Fruit fly (Drosophila melanogaster): Measurements from ENCODE around the gene CG15208.

DNA sequence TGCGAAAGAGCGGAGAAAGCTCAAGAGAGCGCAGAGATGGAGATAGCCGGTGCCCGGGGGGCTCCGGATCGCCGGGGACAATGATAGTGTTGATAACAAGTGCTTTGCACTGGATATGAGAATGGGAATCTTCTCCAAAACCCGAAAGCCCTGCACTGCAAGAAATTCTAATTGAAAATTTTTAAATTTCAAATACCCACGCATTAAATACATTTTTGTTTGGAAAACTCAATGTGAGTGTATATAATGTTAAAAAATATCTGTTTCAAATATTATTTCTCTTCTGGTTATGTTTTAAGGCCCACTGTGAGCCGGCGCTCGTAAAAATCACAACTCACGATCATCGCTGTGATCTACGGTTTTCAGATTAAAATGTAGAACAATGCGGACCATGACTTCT lies 6.6 kb upstream of the CG15208 start:
- peak; percentile 30 for TF ChIP-seq OdsH (GFP tag; optimal IDR thresholded peaks at IDR 0.05)
- no peak for TF ChIP-seq CG4318 (GFP tag; optimal IDR thresholded peaks at IDR 0.05)
- no peak for TF ChIP-seq CG8119 (GFP tag; IDR thresholded peaks at IDR 0.05)
- no peak for TF ChIP-seq Hr38 (GFP tag; optimal IDR thresholded peaks at IDR 0.05)
- TF ChIP-seq Gug (GFP tag; IDR thresholded peaks at IDR 0.05) = no peak
- TF ChIP-seq CG11762 (GFP tag; optimal IDR thresholded peaks at IDR 0.05; ENCODE audit: insufficient read depth) = no peak
- no peak for TF ChIP-seq Eip93F (GFP tag; optimal IDR thresholded peaks at IDR 0.05)
- no peak for TF ChIP-seq salr (GFP tag; optimal IDR thresholded peaks at IDR 0.05)
- TF ChIP-seq Hr39 (GFP tag; optimal IDR thresholded peaks at IDR 0.05) = peak; percentile 32
- TF ChIP-seq fd85E (GFP tag; optimal IDR thresholded peaks at IDR 0.05) = no peak
- no peak for TF ChIP-seq Hr4 (GFP tag; optimal IDR thresholded peaks at IDR 0.05)
- peak; percentile 61 for TF ChIP-seq Sox102F (GFP tag; optimal IDR thresholded peaks at IDR 0.05)
- TF ChIP-seq CG11294 (GFP tag; IDR thresholded peaks at IDR 0.05) = no peak
- TF ChIP-seq CG10669 (GFP tag; optimal IDR thresholded peaks at IDR 0.05) = no peak

Measured in whole organism, prepupa.